Worm (Caenorhabditis elegans): ENCODE data around the gene arc-1.

arc-1 gene

ce11 chrII:9644940-9645634 lies 29.7 kb upstream of the arc-1 start (continued):
- TF ChIP-seq ama-1 (optimal IDR thresholded peaks at IDR 0.05) (no peak), nhr-111 (GFP tag; optimal IDR thresholded peaks at IDR 0.05) (no peak), nhr-10 (tag; optimal IDR thresholded peaks at IDR 0.05) (no peak), arid-1 (GFP tag; conservative IDR thresholded peaks at IDR 0.05) (no peak), snpc-4 (tag; optimal IDR thresholded peaks at IDR 0.05) (no peak), nhr-77 (tag; optimal IDR thresholded peaks at IDR 0.05) (no peak), mep-1 (tag; optimal IDR thresholded peaks at IDR 0.05) (no peak), daf-16 (GFP tag; optimal IDR thresholded peaks at IDR 0.05) (no peak), daf-16 (tag; optimal IDR thresholded peaks at IDR 0.05) (peak; percentile 8), nhr-28 (tag; optimal IDR thresholded peaks at IDR 0.05) (peak; percentile 77), Y105C5A.15 (GFP tag; IDR thresholded peaks at IDR 0.05) (no peak), egl-27 (tag; optimal IDR thresholded peaks at IDR 0.05) (no peak), nhr-237 (tag; optimal IDR thresholded peaks at IDR 0.05) (no peak), tag-97 (GFP tag; IDR thresholded peaks at IDR 0.05) (no peak), nhr-76 (tag; optimal IDR thresholded peaks at IDR 0.05) (no peak), spr-3 (GFP tag; optimal IDR thresholded peaks at IDR 0.05) (no peak), php-3 (GFP tag; IDR thresholded peaks at IDR 0.05) (no peak)

- TF ChIP-seq unc-62 (GFP tag; optimal IDR thresholded peaks at IDR 0.05 in 1 of 2) (peak in 1 of 2 experiments; percentile 99), unc-62 (tag; optimal IDR thresholded peaks at IDR 0.05) (no peak), daf-16 (GFP tag; optimal IDR thresholded peaks at IDR 0.05) (no peak), daf-16 (tag; optimal IDR thresholded peaks at IDR 0.05) (peak; percentile 46), lim-7 (GFP tag; IDR thresholded peaks at IDR 0.05) (peak; percentile 39; the same call in 1 of the 2 replicates), mxl-3 (GFP tag; optimal IDR thresholded peaks at IDR 0.05) (peak; percentile 86), mes-2 (tag; optimal IDR thresholded peaks at IDR 0.05; ENCODE audit: poor library complexity, severe bottlenecking) (peak; percentile 72), daf-19 (GFP tag; conservative IDR thresholded peaks at IDR 0.05) (no peak), nhr-48 (tag; optimal IDR thresholded peaks at IDR 0.05) (peak; percentile 36), dmd-6 (GFP tag; IDR thresholded peaks at IDR 0.05) (peak; percentile 60), F49E8.2 (tag; optimal IDR thresholded peaks at IDR 0.05; ENCODE audit: borderline replicate concordance) (no peak), nhr-76 (tag; optimal IDR thresholded peaks at IDR 0.05) (no peak), snpc-4 (tag; optimal IDR thresholded peaks at IDR 0.05) (no peak), hmg-1.1 (GFP tag; IDR thresholded peaks at IDR 0.05) (peak; percentile 83), dmd-8 (GFP tag; IDR thresholded peaks at IDR 0.05) (no peak), ces-1 (GFP tag; optimal IDR thresholded peaks at IDR 0.05) (no peak), gei-8 (GFP tag; optimal IDR thresholded peaks at IDR 0.05) (no peak), nhr-77 (tag; optimal IDR thresholded peaks at IDR 0.05) (peak; percentile 28), ceh-32 (tag; optimal IDR thresholded peaks at IDR 0.05; ENCODE audit: poor library complexity) (no peak), T20F7.1 (GFP tag; optimal IDR thresholded peaks at IDR 0.05) (peak; percentile 8), dve-1 (tag; optimal IDR thresholded peaks at IDR 0.05; ENCODE audit: insufficient read depth) (peak; percentile 67), ZK546.5 (tag; optimal IDR thresholded peaks at IDR 0.05) (no peak), hif-1 (tag; optimal IDR thresholded peaks at IDR 0.05) (peak in 1 of 2 experiments; percentile 53), Y5F2A.4 (GFP tag; optimal IDR thresholded peaks at IDR 0.05) (no peak), mdl-1 (tag; optimal IDR thresholded peaks at IDR 0.05) (peak in 1 of 2 experiments; percentile 74), lsy-2 (tag; optimal IDR thresholded peaks at IDR 0.05) (peak; percentile 62 to 70), hlh-11 (tag; optimal IDR thresholded peaks at IDR 0.05) (peak; percentile 93), zag-1 (tag; optimal IDR thresholded peaks at IDR 0.05) (no peak), nhr-28 (tag; optimal IDR thresholded peaks at IDR 0.05) (peak; percentile 81), rbr-2 (tag; optimal IDR thresholded peaks at IDR 0.05) (peak; percentile 77), spr-1 (tag; optimal IDR thresholded peaks at IDR 0.05) (peak; percentile 19), skn-1 (tag; optimal IDR thresholded peaks at IDR 0.05) (no peak), F37D6.2 (tag; optimal IDR thresholded peaks at IDR 0.05) (peak; percentile 0), ceh-28 (tag; optimal IDR thresholded peaks at IDR 0.05) (peak; percentile 76), pha-4 (GFP tag; IDR thresholded peaks at IDR 0.05) (no peak), pha-4 (tag; optimal IDR thresholded peaks at IDR 0.05) (no peak), ztf-7 (tag; optimal IDR thresholded peaks at IDR 0.05) (peak; percentile 2), nhr-6 (tag; optimal IDR thresholded peaks at IDR 0.05) (peak; percentile 45)
Measured at ce11 chrII:9646122-9646555, 28.6 kb upstream of the arc-1 start.

Measured in whole organism, L4 larva.